Worm (Caenorhabditis elegans): ENCODE results near the gene T04C12.33.
A peak's percentile ranks its signal among the peaks of the same experiment; 100 is the strongest.

Gene T04C12.33

ce11 chrV:11082964-11083363 is 30.9 kb downstream of the T04C12.33 start:
- TF ChIP-seq nfya-1 (tag; optimal IDR thresholded peaks at IDR 0.05; ENCODE audit: borderline replicate concordance, insufficient read depth) (no peak), lsl-1 (GFP tag; optimal IDR thresholded peaks at IDR 0.05) (peak; percentile 77), B0336.3 (GFP tag; IDR thresholded peaks at IDR 0.05) (no peak), F33H1.4 (GFP tag; IDR thresholded peaks at IDR 0.05) (peak; percentile 57; the same call in 1 of the 2 replicates), T07F8.4 (tag; optimal IDR thresholded peaks at IDR 0.05) (no peak), F10E7.11 (tag; optimal IDR thresholded peaks at IDR 0.05) (no peak), madf-6 (GFP tag; IDR thresholded peaks at IDR 0.05) (peak; percentile 34; the same call in 1 of the 2 replicates), let-607 (tag; optimal IDR thresholded peaks at IDR 0.05) (no peak), hmg-1.2 (GFP tag; IDR thresholded peaks at IDR 0.05) (no peak)

ce11 chrV:11083691-11084090 is 31.7 kb downstream of the T04C12.33 start:
- TF ChIP-seq nhr-27 (tag; optimal IDR thresholded peaks at IDR 0.05) (no peak), hmg-1.2 (GFP tag; IDR thresholded peaks at IDR 0.05) (peak; percentile 45; the same call in 1 of the 2 replicates)

ce11 chrV:11087119-11087518 is 35.1 kb downstream of the T04C12.33 start:
- TF ChIP-seq lin-40 (tag; optimal IDR thresholded peaks at IDR 0.05), result peak; percentile 40
- TF ChIP-seq nhr-80 (tag; optimal IDR thresholded peaks at IDR 0.05), result peak; percentile 6
- no peak for TF ChIP-seq unc-62 (GFP tag; optimal IDR thresholded peaks at IDR 0.05)

DNA sequence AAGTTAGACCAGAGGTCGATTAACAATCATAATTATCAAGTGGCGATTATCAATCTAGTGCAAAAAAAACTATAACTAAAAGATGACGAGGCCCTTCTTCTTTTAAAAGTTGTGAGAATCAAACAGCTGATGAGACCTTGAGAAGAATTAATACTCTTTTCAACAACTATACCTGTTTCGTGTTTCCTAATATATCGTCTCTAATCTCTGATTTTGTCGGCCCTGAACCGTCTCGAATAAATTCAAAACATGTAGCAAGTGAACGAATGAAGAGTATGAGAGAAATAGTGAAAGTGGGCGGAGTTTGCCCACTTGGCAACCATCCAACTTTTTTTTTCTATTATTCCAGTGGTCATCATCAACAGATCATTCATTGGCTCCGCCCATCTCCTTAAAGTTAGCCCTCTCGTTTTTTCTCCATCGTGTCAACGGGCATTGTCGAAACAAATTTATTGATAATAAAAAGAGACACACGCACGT is 35.5 kb downstream of the T04C12.33 start, which contains the start of gene Y42A5A.1:
Gene Y42A5A.1, plus strand, starts transcription at position 430 of the 480 bp plus-strand sequence.
- TF ChIP-seq die-1 (tag; optimal IDR thresholded peaks at IDR 0.05), result peak; percentile 13
- no peak for TF ChIP-seq somi-1 (GFP tag; optimal IDR thresholded peaks at IDR 0.05)

DNA sequence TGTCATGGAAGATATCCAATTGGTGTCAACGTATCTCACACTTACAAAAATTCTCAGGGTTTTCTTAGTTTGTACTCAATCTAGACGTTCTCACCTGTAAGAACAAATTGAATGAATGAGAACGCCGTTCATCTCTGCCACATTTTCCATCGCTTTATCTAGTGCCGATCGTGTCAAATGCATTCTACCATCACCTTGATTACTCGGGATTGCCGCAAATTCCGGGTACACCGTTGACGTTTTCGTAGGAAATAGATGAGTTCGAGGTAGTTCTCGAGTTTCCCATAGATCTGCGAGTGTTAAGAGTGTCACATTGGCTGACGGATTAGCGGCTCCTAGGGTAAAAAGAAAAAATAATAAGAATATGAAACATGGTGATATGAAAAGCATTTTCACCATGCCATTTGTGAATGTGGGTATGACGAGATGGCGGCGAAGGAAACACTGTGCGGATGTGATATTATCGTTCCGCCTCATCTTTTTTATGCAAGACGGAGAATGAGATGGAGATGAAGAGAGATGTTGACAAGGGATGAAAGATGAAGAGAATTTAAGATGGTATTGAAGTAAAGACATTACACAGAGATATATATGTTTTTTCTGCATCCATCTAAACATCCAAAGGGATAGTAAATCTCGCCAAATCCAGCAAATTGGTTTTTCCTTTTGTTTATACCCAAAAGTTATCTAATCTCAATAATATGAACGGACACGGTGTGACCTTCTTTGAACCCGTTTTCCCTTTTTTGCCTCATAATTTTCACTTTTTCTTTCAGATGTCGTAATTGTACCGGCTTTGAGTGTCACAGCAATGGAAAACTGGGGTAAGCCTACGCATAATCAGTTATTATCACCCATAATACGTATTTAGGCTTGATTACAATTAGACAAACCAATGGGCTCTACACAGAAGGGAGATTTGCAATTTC is 41.4 kb downstream of the T04C12.33 start, which contains the start of gene lact-8:
Gene lact-8, minus strand, starts transcription at position 445 of the 929 bp plus-strand sequence.
- TF ChIP-seq dox-1 (GFP tag; IDR thresholded peaks at IDR 0.05), result no peak
- no peak for TF ChIP-seq sdz-38 (tag; optimal IDR thresholded peaks at IDR 0.05)
- TF ChIP-seq Y79H2A.3 (GFP tag; conservative IDR thresholded peaks at IDR 0.05), result no peak
- no peak for TF ChIP-seq ztf-26 (tag; optimal IDR thresholded peaks at IDR 0.05)
- no peak for TF ChIP-seq egl-18 (GFP tag; IDR thresholded peaks at IDR 0.05)
- TF ChIP-seq let-526 (GFP tag; IDR thresholded peaks at IDR 0.05), result no peak
- no peak for TF ChIP-seq Y53F4B.3 (GFP tag; IDR thresholded peaks at IDR 0.05)
- TF ChIP-seq lin-40 (tag; optimal IDR thresholded peaks at IDR 0.05), result no peak
- no peak for TF ChIP-seq mel-28 (tag; optimal IDR thresholded peaks at IDR 0.05; ENCODE audit: borderline replicate concordance)

- TF ChIP-seq lir-1 (GFP tag; conservative IDR thresholded peaks at IDR 0.05) (no peak), F57C9.4 (tag; optimal IDR thresholded peaks at IDR 0.05) (no peak), ceh-58 (GFP tag; IDR thresholded peaks at IDR 0.05) (no peak), nhr-90 (tag; optimal IDR thresholded peaks at IDR 0.05) (no peak), somi-1 (GFP tag; optimal IDR thresholded peaks at IDR 0.05) (peak; percentile 43), lin-40 (tag; optimal IDR thresholded peaks at IDR 0.05) (peak; percentile 51), ztf-26 (tag; optimal IDR thresholded peaks at IDR 0.05) (peak; percentile 78), zim-3 (tag; optimal IDR thresholded peaks at IDR 0.05) (no peak)
These were observed 42.7 kb downstream of the T04C12.33 start for ce11 chrV:11094698-11095097.
